Worm (Caenorhabditis elegans) whole organism, late embryonic: ENCODE results near the gene bgal-2.

Source experiments
- K02D7.2 ChIP-seq: sonication (generic microtip); optimal IDR thresholded peaks from 2 replicates; lab custom pipeline; 2017; ENCODE audit warnings: mild to moderate bottlenecking, missing genetic modification characterization, missing compliant biosample characterization
- T23F11.4 ChIP-seq: fragments of 200-800 bp; sonication (Bioruptor generic); optimal IDR thresholded peaks from 2 replicates; lab custom pipeline; 2018; ENCODE audit warnings: mild to moderate bottlenecking, missing genetic modification characterization, missing compliant biosample characterization
- ama-1 ChIP-seq: fragments of 150-350 bp; optimal IDR thresholded peaks from 2 replicates; lab custom pipeline; 2014
- ceh-19 ChIP-seq: fragments of 200-800 bp; sonication (Bioruptor generic); optimal IDR thresholded peaks from 2 replicates; lab custom pipeline; 2018; ENCODE audit warnings: mild to moderate bottlenecking, missing genetic modification characterization, missing compliant biosample characterization
- ceh-2 ChIP-seq: sonication (generic microtip); optimal IDR thresholded peaks from 2 replicates; lab custom pipeline; 2016; ENCODE audit warnings: missing genotype, missing genetic modification characterization, missing compliant biosample characterization
- ceh-22 ChIP-seq: sonication (generic microtip); optimal IDR thresholded peaks from 2 replicates; lab custom pipeline; 2017; ENCODE audit warnings: missing biosample characterization, missing genetic modification characterization
- ceh-31 ChIP-seq: sonication (generic microtip); optimal IDR thresholded peaks from 2 replicates; lab custom pipeline; 2016; ENCODE audit warnings: missing genetic modification characterization, missing compliant biosample characterization
- ceh-34 ChIP-seq: sonication (generic microtip); optimal IDR thresholded peaks from 2 replicates; lab custom pipeline; 2016; ENCODE audit warnings: mild to moderate bottlenecking, missing genetic modification characterization, missing compliant biosample characterization
- ceh-48 ChIP-seq: sonication (generic microtip); optimal IDR thresholded peaks from 2 replicates; lab custom pipeline; 2016; ENCODE audit warnings: missing genetic modification characterization, inconsistent platforms, missing compliant biosample characterization
- che-1 ChIP-seq: sonication (generic microtip); optimal IDR thresholded peaks from 2 replicates; lab custom pipeline; 2016; ENCODE audit warnings: mild to moderate bottlenecking, missing genetic modification characterization, missing compliant biosample characterization
- elt-2 ChIP-seq: sonication (generic microtip); optimal IDR thresholded peaks from 2 replicates; lab custom pipeline; 2016; ENCODE audit warnings: missing genetic modification reagents, missing genetic modification characterization, missing compliant biosample characterization
- eyg-1 ChIP-seq: sonication (generic microtip); optimal IDR thresholded peaks from 2 replicates; lab custom pipeline; 2016; ENCODE audit warnings: missing genotype, missing genetic modification characterization, missing compliant biosample characterization
- fkh-10 ChIP-seq: fragments of 150-350 bp; optimal IDR thresholded peaks from 2 replicates; lab custom pipeline; 2014; ENCODE audit warnings: missing biosample characterization, missing genetic modification reagents, missing genetic modification characterization
- gmeb-2 ChIP-seq: sonication (generic microtip); optimal IDR thresholded peaks from 2 replicates; lab custom pipeline; 2016; ENCODE audit warnings: missing genetic modification characterization, inconsistent platforms, missing compliant biosample characterization
- hlh-13 ChIP-seq: fragments of 200-800 bp; sonication (Bioruptor generic); optimal IDR thresholded peaks from 2 replicates; lab custom pipeline; 2018; ENCODE audit warnings: mild to moderate bottlenecking, missing genetic modification characterization, missing compliant biosample characterization
- hlh-30 ChIP-seq: sonication (generic microtip); optimal IDR thresholded peaks from 2 replicates; lab custom pipeline; 2017; ENCODE audit warnings: antibody characterized with exemption, missing genetic modification characterization, missing compliant biosample characterization; ENCODE audit not compliant: insufficient read depth
- hlh-6 ChIP-seq: sonication (generic microtip); optimal IDR thresholded peaks from 2 replicates; lab custom pipeline; 2016; ENCODE audit warnings: missing genotype, missing genetic modification characterization, missing compliant biosample characterization
- hlh-8 ChIP-seq: sonication (generic microtip); optimal IDR thresholded peaks from 2 replicates; lab custom pipeline; 2016; ENCODE audit warnings: missing genotype, missing genetic modification characterization, missing compliant biosample characterization
- lim-6 ChIP-seq: sonication (generic microtip); optimal IDR thresholded peaks from 2 replicates; lab custom pipeline; 2016; ENCODE audit warnings: missing genetic modification characterization, missing compliant biosample characterization
- madf-2 ChIP-seq: sonication (generic microtip); optimal IDR thresholded peaks from 2 replicates; lab custom pipeline; 2017; ENCODE audit warnings: missing genetic modification characterization, missing compliant biosample characterization
- mec-3 ChIP-seq: sonication (generic microtip); optimal IDR thresholded peaks from 2 replicates; lab custom pipeline; 2016; ENCODE audit warnings: borderline replicate concordance, missing genetic modification characterization, missing compliant biosample characterization
- nfya-1 ChIP-seq: sonication (generic microtip); optimal IDR thresholded peaks from 2 replicates; lab custom pipeline; 2017; ENCODE audit warnings: missing genetic modification characterization, mild to moderate bottlenecking, missing compliant biosample characterization, antibody characterized with exemption, moderate library complexity
- nhr-11 ChIP-seq: fragments of 150-350 bp; optimal IDR thresholded peaks from 2 replicates; lab custom pipeline; 2014; ENCODE audit warnings: missing biosample characterization, missing genetic modification characterization
- nhr-232 ChIP-seq: sonication (generic microtip); optimal IDR thresholded peaks from 2 replicates; lab custom pipeline; 2016; ENCODE audit warnings: missing genetic modification characterization, missing compliant biosample characterization
- npax-4 ChIP-seq: sonication (generic microtip); optimal IDR thresholded peaks from 2 replicates; lab custom pipeline; 2016; ENCODE audit warnings: missing genetic modification characterization, missing compliant biosample characterization
- pat-9 ChIP-seq: fragments of 200-800 bp; sonication (Bioruptor generic); optimal IDR thresholded peaks from 2 replicates; lab custom pipeline; 2018; ENCODE audit warnings: mild to moderate bottlenecking, missing genetic modification characterization, moderate library complexity, missing compliant biosample characterization
- pax-1 ChIP-seq: fragments of 150-350 bp; optimal IDR thresholded peaks from 2 replicates; lab custom pipeline; 2014; ENCODE audit warnings: missing biosample characterization, missing genetic modification characterization
- pqm-1 ChIP-seq: sonication (generic microtip); optimal IDR thresholded peaks from 2 replicates; lab custom pipeline; 2016; ENCODE audit warnings: missing genetic modification characterization, missing compliant biosample characterization
- pros-1 ChIP-seq: fragments of 150-350 bp; optimal IDR thresholded peaks from 2 replicates; lab custom pipeline; 2014; ENCODE audit warnings: missing biosample characterization, missing genetic modification reagents, missing genetic modification characterization
- sdc-2 ChIP-seq: sonication (generic microtip); optimal IDR thresholded peaks from 2 replicates; lab custom pipeline; 2016; ENCODE audit warnings: missing genotype, missing genetic modification characterization, missing compliant biosample characterization
- sox-2 ChIP-seq: fragments of 200-800 bp; sonication (Bioruptor generic); IDR thresholded peaks from 2 replicates; pipeline ENCODE4 v1.3.6; 2022; ENCODE audit warnings: missing genetic modification reagents, missing genetic modification characterization, missing compliant biosample characterization
- sox-4 ChIP-seq: sonication (generic microtip); optimal IDR thresholded peaks from 2 replicates; lab custom pipeline; 2017; ENCODE audit warnings: mild to moderate bottlenecking, missing genetic modification characterization, inconsistent platforms, missing compliant biosample characterization
- syd-9 ChIP-seq: sonication (generic microtip); optimal IDR thresholded peaks from 2 replicates; lab custom pipeline; 2016; ENCODE audit warnings: mild to moderate bottlenecking, missing genetic modification characterization, moderate library complexity, missing compliant biosample characterization
- tbx-2 ChIP-seq: sonication (generic microtip); optimal IDR thresholded peaks from 2 replicates; lab custom pipeline; 2016; ENCODE audit warnings: missing genetic modification characterization, missing compliant biosample characterization
- tbx-7 ChIP-seq: sonication (generic microtip); optimal IDR thresholded peaks from 2 replicates; lab custom pipeline; 2016; ENCODE audit warnings: missing genotype, missing genetic modification characterization, missing compliant biosample characterization
- unc-3 ChIP-seq, 2 experiments: fragments of 200-800 bp in 1 of 2; sonication (Bioruptor generic) in 1 of 2; sonication (generic microtip) in 1 of 2; conservative IDR thresholded peaks in 1 of 2; optimal IDR thresholded peaks in 1 of 2; 2 replicates each; pipeline versions ENCODE4 v1.3.6 to Lab custom; 2016 to 2022; ENCODE audit warnings: missing compliant biosample characterization in 2 of 2, missing genetic modification characterization in 2 of 2, missing genetic modification reagents in 1 of 2
- unc-86 ChIP-seq: sonication (generic microtip); optimal IDR thresholded peaks from 2 replicates; lab custom pipeline; 2016; ENCODE audit warnings: missing genetic modification characterization, missing compliant biosample characterization
- zip-5 ChIP-seq: sonication (generic microtip); optimal IDR thresholded peaks from 2 replicates; lab custom pipeline; 2016; ENCODE audit warnings: missing genetic modification characterization, missing compliant biosample characterization
- ztf-16 ChIP-seq: sonication (generic microtip); optimal IDR thresholded peaks from 2 replicates; lab custom pipeline; 2017; ENCODE audit warnings: missing genetic modification characterization, missing compliant biosample characterization

bgal-2 gene

DNA sequence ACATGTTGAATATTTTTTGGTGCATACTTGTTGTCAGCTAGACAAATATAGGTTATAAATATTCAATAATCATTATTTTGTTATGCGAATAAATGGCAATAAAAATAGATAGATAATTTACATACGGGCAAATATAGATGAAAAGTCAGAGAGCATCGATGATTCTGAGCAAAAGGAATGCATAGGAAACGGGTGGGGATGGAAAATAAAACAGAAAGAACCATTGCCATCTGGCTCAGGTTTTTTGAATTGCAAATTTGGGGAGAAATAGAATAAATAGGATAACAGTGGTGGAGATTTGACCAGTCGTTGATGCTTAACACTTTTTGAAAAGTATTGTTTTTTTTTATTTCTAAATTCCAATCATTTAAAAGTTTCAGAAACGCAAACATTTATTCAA lies 1.4 kb upstream of the bgal-2 start, which contains the start of gene idpp-6:
Gene idpp-6 (plus strand): TSS at position 301 of the 400 bp plus-strand sequence.
- TF ChIP-seq ceh-2 (no peak), unc-3 (GFP tag; conservative IDR thresholded peaks at IDR 0.05; lab: Robert Waterston, UW) (no peak), unc-3 (tag; optimal IDR thresholded peaks at IDR 0.05; lab: Kevin White, UChicago) (no peak), syd-9 (no peak), pqm-1 (no peak), ceh-22 (tag; lab: Kevin White, UChicago) (no peak), sox-4 (no peak), ceh-19 (GFP tag; lab: Kevin White, UChicago) (no peak), che-1 (tag; lab: Kevin White, UChicago) (no peak), ztf-16 (no peak), K02D7.2 (no peak)

- TF ChIP-seq nhr-11 (no peak), ceh-2 (no peak), fkh-10 (GFP tag; lab: Kevin White, UChicago) (no peak), hlh-30 (tag; lab: Kevin White, UChicago) (peak; percentile 18), K02D7.2 (no peak), elt-2 (tag; lab: Kevin White, UChicago) (peak; percentile 15), hlh-8 (tag; lab: Kevin White, UChicago) (no peak), ama-1 (lab: Kevin White, UChicago) (no peak), npax-4 (tag; lab: Kevin White, UChicago) (no peak), hlh-13 (GFP tag; lab: Kevin White, UChicago) (no peak), ceh-31 (tag; lab: Kevin White, UChicago) (no peak)
Measured at ce11 chrX:6788965-6789573, 4.9 kb downstream of the bgal-2 start, which contains the start of gene sgca-1. Gene sgca-1, minus strand, starts transcription at chrX:6789548.

DNA sequence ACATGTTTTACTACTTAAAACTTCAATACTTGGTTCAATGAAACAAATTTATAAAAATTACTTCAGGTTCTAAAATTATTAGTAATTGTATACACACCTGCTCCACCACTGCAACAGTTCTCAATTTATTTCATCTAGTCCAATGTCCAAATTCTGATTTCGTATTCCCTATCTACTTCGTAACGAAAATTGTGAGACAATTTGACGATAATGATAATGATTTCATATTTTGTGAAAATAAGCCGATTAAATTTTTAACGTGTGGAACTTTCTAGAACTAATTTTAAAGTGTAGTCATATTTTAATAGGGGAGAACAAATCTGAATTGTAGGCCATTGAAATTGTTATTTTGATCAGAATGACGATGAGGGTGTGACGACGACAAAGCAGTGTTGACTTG lies 6.2 kb downstream of the bgal-2 start:
- TF ChIP-seq unc-86 (tag; lab: Kevin White, UChicago) (no peak), gmeb-2 (tag; lab: Kevin White, UChicago) (no peak), tbx-2 (tag; lab: Kevin White, UChicago) (no peak), zip-5 (tag; lab: Kevin White, UChicago) (no peak), ceh-22 (tag; lab: Kevin White, UChicago) (no peak), ceh-34 (tag; lab: Kevin White, UChicago) (no peak), lim-6 (tag; lab: Kevin White, UChicago) (no peak), sox-4 (no peak), ztf-16 (no peak), nfya-1 (tag; lab: Kevin White, UChicago) (no peak), elt-2 (tag; lab: Kevin White, UChicago) (no peak), nhr-232 (tag; lab: Kevin White, UChicago) (no peak), sox-2 (GFP tag; lab: Robert Waterston, UW) (no peak), sdc-2 (tag; lab: Kevin White, UChicago) (no peak), eyg-1 (tag; lab: Kevin White, UChicago) (no peak), syd-9 (no peak)

- peak; percentile 34 for TF ChIP-seq elt-2 (tag; lab: Kevin White, UChicago)
- no peak for TF ChIP-seq hlh-30 (tag; lab: Kevin White, UChicago)
Measured at ce11 chrX:6790986-6791385, 6.8 kb downstream of the bgal-2 start, which contains the start of gene asp-3. Gene asp-3, plus strand, starts transcription at chrX:6791064.

- no peak for TF ChIP-seq ceh-48 (tag; lab: Kevin White, UChicago)
- TF ChIP-seq tbx-7 (tag; lab: Kevin White, UChicago): no peak
- no peak for TF ChIP-seq lim-6 (tag; lab: Kevin White, UChicago)
- no peak for TF ChIP-seq elt-2 (tag; lab: Kevin White, UChicago)
- no peak for TF ChIP-seq sdc-2 (tag; lab: Kevin White, UChicago)
- no peak for TF ChIP-seq hlh-13 (GFP tag; lab: Kevin White, UChicago)
- no peak for TF ChIP-seq sox-2 (GFP tag; lab: Robert Waterston, UW)
- no peak for TF ChIP-seq ceh-31 (tag; lab: Kevin White, UChicago)
- no peak for TF ChIP-seq pax-1 (tag; lab: Kevin White, UChicago)
- TF ChIP-seq unc-3 (GFP tag; conservative IDR thresholded peaks at IDR 0.05; lab: Robert Waterston, UW): no peak
- TF ChIP-seq unc-3 (tag; optimal IDR thresholded peaks at IDR 0.05; lab: Kevin White, UChicago): no peak
- TF ChIP-seq mec-3 (tag; lab: Kevin White, UChicago): no peak
- TF ChIP-seq nhr-11: no peak
- TF ChIP-seq pros-1 (tag; lab: Kevin White, UChicago): no peak
- no peak for TF ChIP-seq che-1 (tag; lab: Kevin White, UChicago)
- TF ChIP-seq pat-9: no peak
- no peak for TF ChIP-seq T23F11.4 (GFP tag; lab: Kevin White, UChicago)
- TF ChIP-seq hlh-6 (tag; lab: Kevin White, UChicago): no peak
- no peak for TF ChIP-seq madf-2 (tag; lab: Kevin White, UChicago)
Measured at ce11 chrX:6792281-6793003, 8.2 kb downstream of the bgal-2 start.
